Worm (Caenorhabditis elegans): ENCODE results near the gene dpl-1.

Gene dpl-1

DNA sequence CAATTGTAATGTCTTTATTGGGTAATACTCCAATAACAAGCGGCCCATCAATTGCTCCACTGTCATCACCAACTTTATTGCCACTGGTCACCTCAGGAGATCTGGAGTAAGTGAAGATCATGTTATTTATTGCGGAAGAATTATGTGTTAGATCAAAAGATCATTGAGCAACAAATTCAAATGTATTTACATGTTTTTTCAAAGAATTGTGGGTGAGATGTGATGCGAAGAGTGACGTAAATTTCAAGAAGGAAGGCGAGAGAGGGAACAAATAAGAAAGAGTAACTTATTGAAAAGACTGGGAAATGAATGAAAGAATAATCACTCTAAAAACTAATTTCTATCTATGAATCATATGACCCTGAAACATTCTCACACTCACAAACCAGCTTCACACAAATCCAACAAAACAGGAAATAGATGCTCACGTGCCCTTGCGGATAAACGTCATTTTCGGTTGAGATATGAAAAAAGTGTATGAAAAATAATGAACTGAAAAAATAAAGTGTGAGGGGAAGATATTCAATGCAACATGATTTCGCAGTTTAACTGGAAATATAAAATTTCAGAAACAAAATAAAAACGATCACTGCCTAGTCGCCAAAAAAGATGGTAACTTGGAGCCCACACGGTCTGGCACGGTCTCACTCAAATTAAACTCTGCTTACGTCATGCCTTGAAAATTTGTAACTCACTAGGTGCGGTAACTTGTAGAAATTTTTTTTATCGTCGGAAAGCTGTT is 48.7 kb upstream of the dpl-1 start (continued):
- TF ChIP-seq pqm-1 (tag; optimal IDR thresholded peaks at IDR 0.05) (no peak), ces-1 (GFP tag; optimal IDR thresholded peaks at IDR 0.05) (no peak), mep-1 (tag; optimal IDR thresholded peaks at IDR 0.05) (no peak), dpl-1 (GFP tag; optimal IDR thresholded peaks at IDR 0.05) (no peak), nhr-47 (tag; optimal IDR thresholded peaks at IDR 0.05) (peak; percentile 53), elt-3 (tag; optimal IDR thresholded peaks at IDR 0.05) (no peak), dsc-1 (tag; optimal IDR thresholded peaks at IDR 0.05) (peak; percentile 42), lin-14 (GFP tag; optimal IDR thresholded peaks at IDR 0.05) (peak; percentile 55), nhr-84 (tag; optimal IDR thresholded peaks at IDR 0.05) (no peak), zag-1 (tag; optimal IDR thresholded peaks at IDR 0.05) (no peak), tlp-1 (tag; optimal IDR thresholded peaks at IDR 0.05) (no peak), efl-3 (GFP tag; optimal IDR thresholded peaks at IDR 0.05) (no peak), fkh-8 (tag; optimal IDR thresholded peaks at IDR 0.05) (peak; percentile 75), nhr-71 (tag; optimal IDR thresholded peaks at IDR 0.05) (peak; percentile 47), unc-130 (tag; optimal IDR thresholded peaks at IDR 0.05) (no peak), ets-5 (GFP tag; IDR thresholded peaks at IDR 0.05) (no peak), fkh-4 (tag; optimal IDR thresholded peaks at IDR 0.05; ENCODE audit: borderline replicate concordance) (no peak), mdl-1 (tag; optimal IDR thresholded peaks at IDR 0.05) (no peak), F16B12.6 (tag; optimal IDR thresholded peaks at IDR 0.05) (no peak), fkh-10 (GFP tag; optimal IDR thresholded peaks at IDR 0.05) (peak; percentile 8), efl-1 (optimal IDR thresholded peaks at IDR 0.05) (no peak), efl-1 (GFP tag; optimal IDR thresholded peaks at IDR 0.05 in 1 of 2) (peak in 1 of 2 experiments; percentile 55), sox-4 (tag; optimal IDR thresholded peaks at IDR 0.05) (no peak)

DNA sequence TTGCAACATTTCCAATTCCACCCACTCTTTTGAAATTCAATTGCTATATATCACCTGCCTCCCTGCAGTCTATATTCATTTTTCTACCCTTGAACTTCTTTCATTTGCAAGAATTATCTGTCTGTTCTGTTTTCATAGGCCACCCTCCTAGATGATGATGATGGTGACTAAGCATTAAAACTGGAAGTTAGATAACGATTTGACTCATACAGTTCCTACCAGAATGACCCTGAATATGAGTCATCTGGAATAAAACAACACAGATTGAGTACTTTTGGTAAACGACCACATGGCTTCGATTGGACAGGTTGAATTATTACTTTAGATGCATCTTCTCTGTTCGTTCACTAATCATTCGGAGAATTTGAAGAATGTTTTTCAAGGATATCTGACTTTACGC is 45.4 kb upstream of the dpl-1 start:
- TF ChIP-seq ceh-88 (GFP tag; IDR thresholded peaks at IDR 0.05) (no peak), nhr-85 (tag) (peak; percentile 69)

DNA sequence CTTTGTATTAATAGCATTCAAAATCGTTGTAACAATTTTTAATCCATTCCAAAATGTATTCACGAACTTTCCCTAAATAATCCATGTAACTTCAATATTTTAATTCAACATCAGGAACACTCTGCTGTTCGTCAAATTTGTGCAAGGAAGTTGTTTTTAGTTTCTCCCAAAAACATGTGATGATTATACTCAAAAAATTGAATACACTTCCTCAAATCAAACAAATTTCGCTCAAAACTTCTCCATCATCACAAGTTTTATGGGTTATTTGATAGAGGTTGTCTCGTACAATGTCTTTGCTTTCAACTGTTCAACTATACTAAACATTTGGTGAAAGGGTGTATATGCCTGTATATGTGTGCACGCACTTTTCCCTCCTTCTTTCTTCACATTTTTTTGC is 44.7 kb upstream of the dpl-1 start:
- TF ChIP-seq egl-27 (tag; optimal IDR thresholded peaks at IDR 0.05) (no peak), nhr-12 (tag; optimal IDR thresholded peaks at IDR 0.05) (no peak), C34B4.2 (tag; optimal IDR thresholded peaks at IDR 0.05) (no peak), sptf-1 (tag; optimal IDR thresholded peaks at IDR 0.05) (no peak), tlp-1 (tag; optimal IDR thresholded peaks at IDR 0.05) (no peak), lin-15B (tag; optimal IDR thresholded peaks at IDR 0.05) (no peak), efl-1 (optimal IDR thresholded peaks at IDR 0.05) (no peak), efl-1 (GFP tag; optimal IDR thresholded peaks at IDR 0.05 in 1 of 2) (no peak), ceh-82 (tag; optimal IDR thresholded peaks at IDR 0.05) (no peak), ces-1 (GFP tag; optimal IDR thresholded peaks at IDR 0.05) (no peak), lir-3 (tag; optimal IDR thresholded peaks at IDR 0.05; ENCODE audit: poor library complexity) (no peak), aha-1 (tag; optimal IDR thresholded peaks at IDR 0.05) (no peak), ceh-90 (tag; optimal IDR thresholded peaks at IDR 0.05) (no peak), nhr-90 (tag; optimal IDR thresholded peaks at IDR 0.05; ENCODE audit: poor library complexity) (no peak), ceh-63 (GFP tag; optimal IDR thresholded peaks at IDR 0.05) (no peak), snpc-4 (tag; optimal IDR thresholded peaks at IDR 0.05) (no peak), zip-4 (GFP tag; optimal IDR thresholded peaks at IDR 0.05) (no peak), nhr-85 (tag) (no peak), vab-15 (tag; optimal IDR thresholded peaks at IDR 0.05) (no peak), fos-1 (tag; optimal IDR thresholded peaks at IDR 0.05) (no peak), ztf-4 (tag; optimal IDR thresholded peaks at IDR 0.05) (no peak)
